Worm (Caenorhabditis elegans) whole organism, L4 larva: Measurements from ENCODE around the gene C27C12.4.

ENCODE experiments used
- Y48G9A.11 ChIP-seq: fragments of 200-800 bp; sonication (Bioruptor generic); IDR thresholded peaks from 2 replicates; pipeline ENCODE4 v1.3.6; 2022; ENCODE audit warnings: missing genetic modification reagents, missing genetic modification characterization, missing compliant biosample characterization
- ZK546.5 ChIP-seq, 2 experiments: sonication (generic microtip); optimal IDR thresholded peaks; 2 replicates each; lab custom pipeline; 2017; ENCODE audit warnings: missing biosample characterization in 2 of 2, missing genetic modification characterization in 2 of 2
- ceh-44 ChIP-seq: fragments of 200-800 bp; sonication (Bioruptor generic); IDR thresholded peaks from 2 replicates; pipeline ENCODE4 v1.3.6; 2022; ENCODE audit warnings: missing genetic modification reagents, missing genetic modification characterization, missing compliant biosample characterization
- ces-1 ChIP-seq: fragments of 150-350 bp; sonication (generic microtip); optimal IDR thresholded peaks from 4 replicates; lab custom pipeline; 2014; ENCODE audit warnings: missing biosample characterization, missing genetic modification reagents, missing genetic modification characterization
- unc-62 ChIP-seq, 3 experiments: fragments of 150-350 bp in 1 of 3; sonication (generic microtip); optimal IDR thresholded peaks in 2 of 3; peaks in 1 of 3; 1 replicate in 1 of 3; 2 replicates in 2 of 3; lab custom pipeline; 2014 to 2017; ENCODE audit warnings: missing biosample characterization in 3 of 3, missing genetic modification characterization in 3 of 3, missing genetic modification reagents in 3 of 3, missing genotype in 1 of 3

DNA sequence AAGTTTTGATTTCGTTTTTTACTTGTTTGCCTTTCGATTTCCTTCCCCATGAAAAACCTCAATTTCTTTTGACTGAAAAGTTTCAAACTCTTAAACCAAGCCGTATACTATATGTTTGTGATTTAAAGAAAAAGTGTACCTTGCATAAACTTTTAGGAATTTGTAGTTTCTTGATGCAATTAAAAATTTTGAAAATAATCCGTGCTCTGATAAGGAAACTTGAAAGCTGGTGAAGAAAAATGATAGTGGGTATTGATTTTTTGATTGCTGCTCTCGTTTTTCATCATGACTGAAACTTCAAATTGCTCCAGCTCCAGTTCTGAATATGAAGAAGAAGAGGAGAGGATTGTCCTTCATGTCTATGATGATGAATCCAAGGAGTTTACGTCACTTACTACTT is 4.8 kb upstream of the C27C12.4 start, which contains the start of gene acd-3:
- TF ChIP-seq ces-1 (GFP tag; lab: Kevin White, UChicago) (no peak), ceh-44 (GFP tag; lab: Robert Waterston, UW) (no peak), unc-62 (GFP tag; optimal IDR thresholded peaks at IDR 0.05 in 1 of 2; lab: Kevin White, UChicago) (no peak), unc-62 (tag; optimal IDR thresholded peaks at IDR 0.05; lab: Kevin White, UChicago) (no peak), ZK546.5 (tag; optimal IDR thresholded peaks at IDR 0.05; lab: Kevin White, UChicago) (no peak), Y48G9A.11 (GFP tag; lab: Robert Waterston, UW) (no peak)
